Worm (Caenorhabditis elegans): Measurements from ENCODE around the gene lev-1.

lev-1 gene

DNA sequence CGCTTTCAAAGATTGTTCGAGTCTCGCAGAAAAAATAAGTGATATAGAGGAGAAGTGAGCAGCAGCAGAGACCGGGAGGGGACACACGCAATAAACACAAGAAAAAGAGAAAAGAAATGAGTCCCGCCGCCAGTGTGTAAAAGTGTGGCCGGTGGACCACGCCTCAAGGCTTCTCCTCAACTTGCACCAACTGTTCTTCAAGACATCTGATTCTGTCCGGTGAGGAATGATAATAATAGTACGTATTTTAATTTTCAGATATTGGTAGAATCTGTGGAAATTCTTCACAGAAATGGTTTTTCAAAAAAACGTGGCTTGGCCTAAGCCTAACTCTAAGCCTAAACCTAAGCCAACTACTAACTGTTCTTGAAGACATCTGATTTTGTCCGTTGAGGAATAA, at the start of gene lev-1:
Gene lev-1 (minus strand): TSS at position 101 of the 400 bp plus-strand sequence.
- TF ChIP-seq unc-62 (GFP tag; optimal IDR thresholded peaks at IDR 0.05) (no peak), nhr-129 (tag; optimal IDR thresholded peaks at IDR 0.05) (peak; percentile 31)

DNA sequence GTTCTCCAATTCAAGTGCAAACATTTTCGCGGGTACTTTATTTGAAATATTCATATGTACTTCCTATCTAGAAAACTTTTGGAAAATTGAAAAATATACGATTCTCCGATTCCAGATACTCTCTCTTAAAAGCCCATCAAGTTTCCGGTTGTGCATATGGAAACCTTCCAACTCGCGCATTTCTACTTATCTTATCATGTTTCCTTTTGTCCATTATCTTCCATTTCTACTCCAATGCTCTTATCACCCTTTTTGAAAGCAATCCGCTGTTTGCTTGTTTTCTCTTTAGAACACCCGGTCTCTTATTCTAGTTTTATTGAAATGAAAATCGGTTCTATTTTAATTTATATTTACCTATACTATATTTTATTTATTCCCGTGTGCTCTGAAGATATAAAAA, 42.5 kb upstream of the lev-1 start, which contains the start of gene C48D1.5:
Gene C48D1.5 (plus strand): TSS at position 301 of the 400 bp plus-strand sequence.
- TF ChIP-seq ceh-16 (tag; optimal IDR thresholded peaks at IDR 0.05), result no peak
- no peak for TF ChIP-seq nhr-77 (tag; optimal IDR thresholded peaks at IDR 0.05)
- TF ChIP-seq elt-3 (tag; optimal IDR thresholded peaks at IDR 0.05), result no peak
- no peak for TF ChIP-seq ama-1 (optimal IDR thresholded peaks at IDR 0.05)
- TF ChIP-seq blmp-1 (tag; optimal IDR thresholded peaks at IDR 0.05; ENCODE audit: insufficient read depth), result no peak
- TF ChIP-seq ztf-11 (tag; optimal IDR thresholded peaks at IDR 0.05), result no peak
- TF ChIP-seq lsy-2 (tag; optimal IDR thresholded peaks at IDR 0.05), result no peak
- TF ChIP-seq nhr-25 (tag; optimal IDR thresholded peaks at IDR 0.05), result no peak
- TF ChIP-seq F13H6.1 (tag; optimal IDR thresholded peaks at IDR 0.05), result no peak
- no peak for TF ChIP-seq ztf-1 (GFP tag; conservative IDR thresholded peaks at IDR 0.05)
- TF ChIP-seq nhr-6 (tag; optimal IDR thresholded peaks at IDR 0.05), result no peak

ce11 chrIV:13220594-13220993, 41.4 kb upstream of the lev-1 start:
- no peak for TF ChIP-seq skn-1 (tag; optimal IDR thresholded peaks at IDR 0.05)
- no peak for TF ChIP-seq nhr-25 (tag; optimal IDR thresholded peaks at IDR 0.05)
- TF ChIP-seq nhr-237 (tag; optimal IDR thresholded peaks at IDR 0.05), result no peak
- no peak for TF ChIP-seq ceh-16 (tag; optimal IDR thresholded peaks at IDR 0.05)
- no peak for TF ChIP-seq sma-3 (GFP tag; optimal IDR thresholded peaks at IDR 0.05)
- no peak for TF ChIP-seq lin-11 (tag; optimal IDR thresholded peaks at IDR 0.05)
- no peak for TF ChIP-seq mbf-1 (tag; optimal IDR thresholded peaks at IDR 0.05)
- TF ChIP-seq nhr-21 (tag; optimal IDR thresholded peaks at IDR 0.05), result no peak
- TF ChIP-seq Y55F3AM.14 (GFP tag; optimal IDR thresholded peaks at IDR 0.05), result no peak

DNA sequence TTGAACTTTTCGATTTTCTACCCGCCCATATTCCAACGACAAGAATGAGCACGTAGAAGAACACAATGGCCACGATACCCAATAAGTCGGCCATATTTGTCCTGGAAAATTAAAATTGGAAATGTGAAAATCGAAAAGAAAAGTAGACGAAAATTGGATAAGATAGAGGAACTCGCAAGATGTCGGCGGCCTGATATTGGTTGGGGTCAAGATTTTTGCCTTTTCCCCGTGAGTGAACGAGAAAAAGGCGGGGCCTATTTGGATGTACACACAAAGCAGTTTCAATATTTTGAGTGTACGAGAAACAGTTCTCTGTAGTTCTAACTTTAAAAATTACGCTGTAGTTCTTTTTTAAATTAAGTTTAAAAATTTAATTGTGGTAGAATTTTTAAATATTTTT, 35.3 kb upstream of the lev-1 start, which contains the start of gene cho-1:
Gene cho-1 (minus strand): TSS at position 101 of the 400 bp plus-strand sequence.
- TF ChIP-seq lin-13 (GFP tag; optimal IDR thresholded peaks at IDR 0.05), result no peak
- no peak for TF ChIP-seq elt-3 (tag; optimal IDR thresholded peaks at IDR 0.05)
- TF ChIP-seq ztf-4 (tag; optimal IDR thresholded peaks at IDR 0.05), result no peak
- no peak for TF ChIP-seq blmp-1 (tag; optimal IDR thresholded peaks at IDR 0.05; ENCODE audit: insufficient read depth)
- TF ChIP-seq zag-1 (tag; optimal IDR thresholded peaks at IDR 0.05), result no peak
- TF ChIP-seq mdl-1 (tag; optimal IDR thresholded peaks at IDR 0.05), result no peak

ce11 chrIV:13209566-13209965, 30.4 kb upstream of the lev-1 start, which contains the start of gene C48D1.9:
C48D1.9 (minus strand) TSS chrIV:13209666.
- TF ChIP-seq unc-55 (GFP tag; optimal IDR thresholded peaks at IDR 0.05) (no peak), elt-3 (tag; optimal IDR thresholded peaks at IDR 0.05) (no peak), crh-2 (tag; optimal IDR thresholded peaks at IDR 0.05) (no peak), nhr-10 (tag; optimal IDR thresholded peaks at IDR 0.05) (no peak), mab-5 (tag; optimal IDR thresholded peaks at IDR 0.05) (no peak), ztf-1 (GFP tag; conservative IDR thresholded peaks at IDR 0.05) (no peak), ztf-4 (tag; optimal IDR thresholded peaks at IDR 0.05) (no peak), sma-9 (GFP tag; optimal IDR thresholded peaks at IDR 0.05) (no peak), sma-9 (tag; optimal IDR thresholded peaks at IDR 0.05) (no peak), unc-62 (GFP tag; optimal IDR thresholded peaks at IDR 0.05) (no peak), nhr-21 (tag; optimal IDR thresholded peaks at IDR 0.05) (no peak), nhr-25 (tag; optimal IDR thresholded peaks at IDR 0.05) (no peak), peb-1 (tag; optimal IDR thresholded peaks at IDR 0.05) (no peak)

ce11 chrIV:13205891-13206290, 26.7 kb upstream of the lev-1 start:
- TF ChIP-seq alr-1 (tag; optimal IDR thresholded peaks at IDR 0.05), result no peak
- peak; percentile 50 for TF ChIP-seq unc-55 (GFP tag; optimal IDR thresholded peaks at IDR 0.05)
- TF ChIP-seq unc-62 (GFP tag; optimal IDR thresholded peaks at IDR 0.05), result no peak
- no peak for TF ChIP-seq lin-11 (tag; optimal IDR thresholded peaks at IDR 0.05)
- no peak for TF ChIP-seq mbf-1 (tag; optimal IDR thresholded peaks at IDR 0.05)
- TF ChIP-seq lsy-2 (tag; optimal IDR thresholded peaks at IDR 0.05), result peak in 1 of 2 experiments; percentile 45
- peak; percentile 38 for TF ChIP-seq C34F6.9 (tag; optimal IDR thresholded peaks at IDR 0.05)
- no peak for TF ChIP-seq aly-2 (tag; optimal IDR thresholded peaks at IDR 0.05)
- no peak for TF ChIP-seq zag-1 (tag; optimal IDR thresholded peaks at IDR 0.05)
- TF ChIP-seq unc-39 (tag; optimal IDR thresholded peaks at IDR 0.05), result no peak
- TF ChIP-seq ceh-82 (tag; optimal IDR thresholded peaks at IDR 0.05), result no peak
- no peak for TF ChIP-seq lin-39 (tag; optimal IDR thresholded peaks at IDR 0.05)
- peak; percentile 84 for TF ChIP-seq nhr-129 (tag; optimal IDR thresholded peaks at IDR 0.05)
- no peak for TF ChIP-seq elt-3 (tag; optimal IDR thresholded peaks at IDR 0.05)
- TF ChIP-seq nhr-25 (tag; optimal IDR thresholded peaks at IDR 0.05), result no peak
- no peak for TF ChIP-seq nhr-23 (tag; optimal IDR thresholded peaks at IDR 0.05)
- TF ChIP-seq sma-9 (GFP tag; optimal IDR thresholded peaks at IDR 0.05), result no peak
- TF ChIP-seq sma-9 (tag; optimal IDR thresholded peaks at IDR 0.05), result no peak
- TF ChIP-seq elt-1 (tag; optimal IDR thresholded peaks at IDR 0.05), result no peak
- TF ChIP-seq Y55F3AM.14 (GFP tag; optimal IDR thresholded peaks at IDR 0.05), result no peak
- no peak for TF ChIP-seq ceh-16 (tag; optimal IDR thresholded peaks at IDR 0.05)
- TF ChIP-seq ztf-1 (GFP tag; conservative IDR thresholded peaks at IDR 0.05), result no peak
- TF ChIP-seq mdl-1 (tag; optimal IDR thresholded peaks at IDR 0.05), result no peak
- no peak for TF ChIP-seq ztf-11 (tag; optimal IDR thresholded peaks at IDR 0.05)
- TF ChIP-seq fos-1 (tag; optimal IDR thresholded peaks at IDR 0.05), result peak; percentile 7
- TF ChIP-seq sem-4 (tag; optimal IDR thresholded peaks at IDR 0.05), result no peak
- no peak for TF ChIP-seq mab-5 (tag; optimal IDR thresholded peaks at IDR 0.05)
- TF ChIP-seq nhr-11 (tag; optimal IDR thresholded peaks at IDR 0.05), result no peak
